Fruit fly (Drosophila melanogaster) Kc167 (cell line): ENCODE measurements around the gene CG4042.

ENCODE experiments used
- Myc ChIP-seq: fragments of >200 bp; optimal IDR thresholded peaks from 2 replicates; lab custom pipeline; 2017; ENCODE audit warnings: missing external identifiers
- Sin3A ChIP-seq: fragments of >200 bp; optimal IDR thresholded peaks from 2 replicates; lab custom pipeline; 2018; ENCODE audit warnings: missing external identifiers
- ttk ChIP-seq: sonication (Bioruptor generic); optimal IDR thresholded peaks from 2 replicates; lab custom pipeline; 2017; ENCODE audit warnings: missing external identifiers

DNA sequence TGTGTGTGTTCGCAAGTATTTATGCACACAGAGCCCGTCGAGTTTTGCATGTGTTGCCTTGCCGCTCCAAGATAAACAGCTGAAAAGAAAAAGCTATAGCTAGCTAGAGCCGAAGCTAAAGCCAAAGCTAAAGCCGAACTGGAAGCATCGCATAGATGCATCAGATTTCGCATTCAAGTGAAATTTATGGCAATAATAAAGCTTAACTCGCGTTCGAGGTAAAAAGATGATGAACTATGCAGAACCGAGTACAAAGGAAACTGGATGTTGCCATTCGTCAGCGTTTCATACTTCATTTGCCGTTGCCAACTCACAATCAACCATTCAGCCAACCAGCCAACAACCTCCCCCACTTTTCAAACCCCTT lies 37.1 kb downstream of the CG4042 start:
- TF ChIP-seq Myc (lab: Kevin White, UChicago), result no peak
- no peak for TF ChIP-seq ttk (lab: Kevin White, UChicago)
- no peak for TF ChIP-seq Sin3A (lab: Kevin White, UChicago)
